Worm (Caenorhabditis elegans): ENCODE measurements around the gene cpf-1.
A peak's percentile ranks its signal among the peaks of the same experiment; 100 is the strongest.

cpf-1 gene

DNA sequence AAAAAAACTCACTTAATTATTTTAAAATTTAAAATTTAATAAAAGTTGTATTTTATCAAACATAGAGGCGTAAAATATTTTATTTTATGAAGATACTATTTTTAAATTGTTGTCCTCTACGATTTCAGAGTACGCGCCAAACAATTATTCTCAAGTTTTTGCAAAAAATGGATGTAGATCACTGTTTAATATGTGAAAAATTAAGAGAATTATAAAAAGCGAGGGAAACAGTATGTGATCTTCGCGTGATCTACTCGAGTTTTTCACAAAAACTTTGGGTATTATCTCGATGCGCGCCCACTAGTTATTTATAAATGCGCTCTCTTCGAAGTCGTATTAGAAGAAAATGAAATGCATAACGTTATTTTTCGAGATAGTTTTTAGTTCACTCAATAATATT lies 46.6 kb upstream of the cpf-1 start:
- TF ChIP-seq hmg-1.2 (GFP tag; IDR thresholded peaks at IDR 0.05) = peak; percentile 20; the same call in 1 of the 2 replicates
- no peak for TF ChIP-seq ztf-28 (GFP tag; IDR thresholded peaks at IDR 0.05)
- TF ChIP-seq madf-8 (GFP tag; conservative IDR thresholded peaks at IDR 0.05) = peak; percentile 57
- TF ChIP-seq efl-1 (GFP tag; optimal IDR thresholded peaks at IDR 0.05) = peak; percentile 67
- TF ChIP-seq B0336.3 (GFP tag; IDR thresholded peaks at IDR 0.05) = no peak
- TF ChIP-seq dpff-1 (tag; optimal IDR thresholded peaks at IDR 0.05) = no peak
- TF ChIP-seq dox-1 (GFP tag; IDR thresholded peaks at IDR 0.05) = no peak
- TF ChIP-seq Y67H2A.10 (GFP tag; conservative IDR thresholded peaks at IDR 0.05) = no peak
- TF ChIP-seq egrh-3 (GFP tag; IDR thresholded peaks at IDR 0.05) = no peak
- peak; percentile 71 for TF ChIP-seq madf-6 (GFP tag; IDR thresholded peaks at IDR 0.05)
- no peak for TF ChIP-seq gei-17 (GFP tag; optimal IDR thresholded peaks at IDR 0.05)
- TF ChIP-seq chd-7 (tag; optimal IDR thresholded peaks at IDR 0.05) = no peak
- TF ChIP-seq mxl-1 (tag; optimal IDR thresholded peaks at IDR 0.05) = no peak
- TF ChIP-seq tbp1 (GFP tag; optimal IDR thresholded peaks at IDR 0.05) = no peak
- TF ChIP-seq die-1 (tag; optimal IDR thresholded peaks at IDR 0.05) = no peak
- TF ChIP-seq snpc-4 (GFP tag; optimal IDR thresholded peaks at IDR 0.05) = no peak
- TF ChIP-seq snpc-4 (tag; optimal IDR thresholded peaks at IDR 0.05) = no peak
- TF ChIP-seq lsl-1 (GFP tag; optimal IDR thresholded peaks at IDR 0.05) = peak; percentile 2
- no peak for TF ChIP-seq F49E8.2 (tag; optimal IDR thresholded peaks at IDR 0.05; ENCODE audit: insufficient read depth)
- no peak for TF ChIP-seq aptf-2 (GFP tag; conservative IDR thresholded peaks at IDR 0.05)
- TF ChIP-seq atf-7 (tag; optimal IDR thresholded peaks at IDR 0.05) = no peak
- no peak for TF ChIP-seq Y95B8A.8 (GFP tag; IDR thresholded peaks at IDR 0.05)
- no peak for TF ChIP-seq pha-4 (tag; optimal IDR thresholded peaks at IDR 0.05)
- TF ChIP-seq lir-1 (GFP tag; conservative IDR thresholded peaks at IDR 0.05) = no peak
- no peak for TF ChIP-seq akir-1 (GFP tag; optimal IDR thresholded peaks at IDR 0.05)

DNA sequence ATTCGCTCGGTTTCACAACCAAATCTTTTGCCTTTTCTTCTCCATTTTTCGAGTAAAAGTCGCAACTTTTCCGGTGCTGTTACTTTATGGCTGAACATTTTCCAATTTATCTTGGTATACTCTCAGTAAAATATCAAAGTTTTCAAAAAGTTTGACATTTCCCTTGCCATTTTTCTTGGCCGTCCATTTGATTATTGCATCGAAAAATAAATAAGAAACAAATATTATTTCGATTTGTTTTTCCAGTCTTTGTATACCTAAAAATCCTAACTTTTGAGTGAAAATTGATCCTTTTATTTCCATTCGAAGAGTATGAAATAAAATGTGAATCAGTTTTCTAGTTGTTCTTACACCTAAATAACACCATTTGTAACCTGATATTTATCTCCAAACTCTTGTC lies 44.2 kb upstream of the cpf-1 start:
- TF ChIP-seq F49E8.2 (tag; optimal IDR thresholded peaks at IDR 0.05; ENCODE audit: insufficient read depth) (no peak), K12H6.12 (tag; optimal IDR thresholded peaks at IDR 0.05) (no peak), F39B2.1 (GFP tag; IDR thresholded peaks at IDR 0.05) (no peak), nhr-120 (GFP tag; IDR thresholded peaks at IDR 0.05) (no peak), egrh-3 (GFP tag; IDR thresholded peaks at IDR 0.05) (no peak), egl-44 (GFP tag; IDR thresholded peaks at IDR 0.05) (no peak), bed-1 (GFP tag; IDR thresholded peaks at IDR 0.05) (no peak), snpc-4 (GFP tag; optimal IDR thresholded peaks at IDR 0.05) (no peak), snpc-4 (tag; optimal IDR thresholded peaks at IDR 0.05) (no peak), aptf-2 (GFP tag; conservative IDR thresholded peaks at IDR 0.05) (no peak), ets-4 (GFP tag; optimal IDR thresholded peaks at IDR 0.05) (no peak), lin-40 (tag; optimal IDR thresholded peaks at IDR 0.05) (no peak), Y53F4B.3 (GFP tag; IDR thresholded peaks at IDR 0.05) (no peak), rec-8 (tag; optimal IDR thresholded peaks at IDR 0.05) (no peak), ztf-22 (GFP tag; optimal IDR thresholded peaks at IDR 0.05) (no peak)

DNA sequence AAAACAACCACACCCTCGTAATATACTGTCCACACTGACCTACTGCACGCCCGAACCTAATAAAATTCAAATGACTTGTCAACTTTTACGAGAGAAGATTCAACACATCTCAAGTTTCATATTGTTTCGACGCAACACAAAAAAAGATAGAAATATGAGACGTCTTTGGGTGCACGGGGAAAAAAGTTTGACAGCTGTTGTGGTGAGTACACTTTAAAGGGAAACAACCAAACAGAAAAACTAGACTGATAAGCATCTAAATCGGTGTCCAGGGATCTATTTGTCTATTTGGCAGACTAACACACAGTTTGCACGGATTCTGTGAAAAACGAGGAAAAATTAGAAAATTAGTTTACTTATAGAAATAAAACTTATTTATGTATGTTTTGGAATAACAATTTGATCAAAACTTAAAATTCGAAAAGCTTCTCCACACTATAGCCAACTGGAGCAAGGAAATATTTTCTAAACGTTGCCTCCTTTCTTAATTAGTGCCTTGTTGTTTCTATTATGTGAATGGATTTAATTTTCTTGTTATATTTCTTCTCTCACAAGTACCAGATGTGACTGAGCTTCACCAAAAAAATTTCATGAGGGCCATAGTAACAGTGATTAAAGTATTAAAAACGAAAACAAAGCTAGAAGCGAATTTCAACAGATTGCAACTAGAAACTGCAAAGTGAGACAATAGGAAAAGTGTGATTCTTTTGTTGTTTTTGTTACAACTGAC lies 41.6 kb upstream of the cpf-1 start:
- no peak for TF ChIP-seq ztf-26 (tag; optimal IDR thresholded peaks at IDR 0.05)
- TF ChIP-seq lin-54 (GFP tag; optimal IDR thresholded peaks at IDR 0.05) = no peak
- no peak for TF ChIP-seq F39B2.1 (GFP tag; IDR thresholded peaks at IDR 0.05)
- no peak for TF ChIP-seq ztf-25 (GFP tag; IDR thresholded peaks at IDR 0.05)
- no peak for TF ChIP-seq F49E8.2 (tag; optimal IDR thresholded peaks at IDR 0.05; ENCODE audit: insufficient read depth)

All from whole organism, young adult.